Worm (Caenorhabditis elegans) whole organism, young adult: ENCODE measurements around the gene pho-10.

ENCODE experiments used
- B0035.1 ChIP-seq: sonication (generic microtip); optimal IDR thresholded peaks from 2 replicates; lab custom pipeline; 2016; ENCODE audit warnings: missing genetic modification characterization, mild to moderate bottlenecking, missing compliant biosample characterization, missing genotype, missing genetic modification reagents
- B0336.3 ChIP-seq: fragments of 200-800 bp; sonication (Bioruptor generic); IDR thresholded peaks from 2 replicates; pipeline ENCODE4 v1.3.6; 2022; ENCODE audit warnings: missing genetic modification characterization, missing compliant biosample characterization
- C06A6.2 ChIP-seq: fragments of 200-800 bp; sonication (Bioruptor generic); conservative IDR thresholded peaks from 2 replicates; pipeline ENCODE4 v1.3.6; 2022; ENCODE audit warnings: missing genetic modification characterization, missing compliant biosample characterization
- C17E4.6 ChIP-seq: fragments of 200-800 bp; sonication (Bioruptor generic); IDR thresholded peaks from 2 replicates; pipeline ENCODE4 v1.3.6; 2022; ENCODE audit warnings: missing genetic modification reagents, missing genetic modification characterization, missing compliant biosample characterization
- F22D6.2 ChIP-seq: sonication (generic microtip); optimal IDR thresholded peaks from 2 replicates; lab custom pipeline; 2016; ENCODE audit warnings: mild to moderate bottlenecking, missing genetic modification characterization, missing compliant biosample characterization
- Y53G8AR.9 ChIP-seq: fragments of 200-800 bp; sonication (Bioruptor generic); conservative IDR thresholded peaks from 2 replicates; pipeline ENCODE4 v1.3.6; 2022; ENCODE audit warnings: missing genetic modification reagents, missing genetic modification characterization, missing compliant biosample characterization
- Y56A3A.18 ChIP-seq: fragments of 200-800 bp; sonication (Bioruptor generic); IDR thresholded peaks from 2 replicates; pipeline ENCODE4 v1.3.6; 2022; ENCODE audit warnings: missing genetic modification reagents, missing genetic modification characterization, missing compliant biosample characterization
- ZK185.1 ChIP-seq: sonication (generic microtip); optimal IDR thresholded peaks from 2 replicates; lab custom pipeline; 2016; ENCODE audit warnings: mild to moderate bottlenecking, missing genetic modification characterization, missing compliant biosample characterization; ENCODE audit not compliant: poor library complexity, severe bottlenecking
- ama-1 ChIP-seq, 3 experiments: fragments of 150-350 bp in 1 of 3; sonication (generic microtip) in 2 of 3; optimal IDR thresholded peaks; 2 replicates each; lab custom pipeline; 2014 to 2018; ENCODE audit warnings: missing biosample characterization in 2 of 3, missing genetic modification characterization in 2 of 3, missing genetic modification reagents in 2 of 3
- atf-7 ChIP-seq: sonication (generic microtip); optimal IDR thresholded peaks from 2 replicates; lab custom pipeline; 2017; ENCODE audit warnings: mild to moderate bottlenecking, missing genetic modification characterization, missing compliant biosample characterization
- attf-5 ChIP-seq: fragments of 200-800 bp; sonication (Bioruptor generic); optimal IDR thresholded peaks from 2 replicates; lab custom pipeline; 2018; ENCODE audit warnings: mild to moderate bottlenecking, missing genetic modification characterization, missing compliant biosample characterization
- cebp-1 ChIP-seq, 2 experiments: fragments of 200-800 bp in 1 of 2; sonication (Bioruptor generic) in 1 of 2; sonication (generic microtip) in 1 of 2; IDR thresholded peaks in 1 of 2; optimal IDR thresholded peaks in 1 of 2; 2 replicates each; pipeline versions ENCODE4 v1.3.6 to Lab custom; 2017 to 2022; ENCODE audit warnings: missing compliant biosample characterization in 2 of 2, missing genetic modification characterization in 2 of 2, mild to moderate bottlenecking in 1 of 2, missing genetic modification reagents in 1 of 2, moderate library complexity in 1 of 2
- ceh-27 ChIP-seq: fragments of 200-800 bp; sonication (Bioruptor generic); optimal IDR thresholded peaks from 2 replicates; lab custom pipeline; 2018; ENCODE audit warnings: mild to moderate bottlenecking, missing genetic modification characterization, moderate library complexity, missing compliant biosample characterization
- ceh-79 ChIP-seq: sonication (generic microtip); optimal IDR thresholded peaks from 2 replicates; lab custom pipeline; 2017; ENCODE audit warnings: mild to moderate bottlenecking, missing genetic modification characterization, missing compliant biosample characterization
- die-1 ChIP-seq: sonication (generic microtip); optimal IDR thresholded peaks from 2 replicates; lab custom pipeline; 2016; ENCODE audit warnings: missing genotype, mild to moderate bottlenecking, missing genetic modification characterization, missing compliant biosample characterization
- efl-1 ChIP-seq: fragments of 150-350 bp; optimal IDR thresholded peaks from 2 replicates; lab custom pipeline; 2014; ENCODE audit warnings: missing biosample characterization, missing genetic modification reagents, missing genetic modification characterization
- ekl-4 ChIP-seq: fragments of 200-800 bp; sonication (Bioruptor generic); IDR thresholded peaks from 2 replicates; pipeline ENCODE4 v1.3.6; 2022; ENCODE audit warnings: missing genetic modification reagents, missing genetic modification characterization, missing compliant biosample characterization
- hmg-1.2 ChIP-seq: fragments of 200-800 bp; sonication (Bioruptor generic); IDR thresholded peaks from 2 replicates; pipeline ENCODE4 v1.3.6; 2022; ENCODE audit warnings: missing genetic modification reagents, missing genetic modification characterization, missing compliant biosample characterization
- hsf-1 ChIP-seq: fragments of 200-800 bp; sonication (Bioruptor generic); IDR thresholded peaks from 2 replicates; pipeline ENCODE4 v1.3.6; 2022; ENCODE audit warnings: missing genetic modification reagents, missing genetic modification characterization, missing compliant biosample characterization
- let-607 ChIP-seq, 2 experiments: fragments of 200-800 bp in 1 of 2; sonication (Bioruptor generic) in 1 of 2; sonication (generic microtip) in 1 of 2; optimal IDR thresholded peaks; 2 replicates each; lab custom pipeline; 2016 to 2018; ENCODE audit warnings: mild to moderate bottlenecking in 2 of 2, missing compliant biosample characterization in 2 of 2, missing genetic modification characterization in 2 of 2, moderate library complexity in 2 of 2, missing genotype in 1 of 2
- lin-26 ChIP-seq: fragments of 200-800 bp; sonication (Bioruptor generic); IDR thresholded peaks from 2 replicates; pipeline ENCODE4 v1.3.6; 2022; ENCODE audit warnings: missing genetic modification reagents, missing genetic modification characterization, missing compliant biosample characterization
- lin-35 ChIP-seq, 3 experiments: fragments of 150-350 bp in 2 of 3; sonication (generic microtip) in 1 of 3; optimal IDR thresholded peaks; 2 replicates each; lab custom pipeline; 2014 to 2018; ENCODE audit warnings: missing biosample characterization in 3 of 3, missing genetic modification characterization in 3 of 3, missing genetic modification reagents in 3 of 3
- lin-40 ChIP-seq: sonication (generic microtip); optimal IDR thresholded peaks from 2 replicates; lab custom pipeline; 2016; ENCODE audit warnings: missing genetic modification characterization, mild to moderate bottlenecking, missing compliant biosample characterization, missing genotype, missing genetic modification reagents
- lin-54 ChIP-seq: fragments of 200-800 bp; sonication (Bioruptor generic); optimal IDR thresholded peaks from 2 replicates; lab custom pipeline; 2018; ENCODE audit warnings: mild to moderate bottlenecking, missing genetic modification characterization, missing compliant biosample characterization
- lir-1 ChIP-seq: fragments of 200-800 bp; sonication (Bioruptor generic); conservative IDR thresholded peaks from 2 replicates; pipeline ENCODE4 v1.3.6; 2022; ENCODE audit warnings: missing genetic modification reagents, missing genetic modification characterization, missing compliant biosample characterization
- madf-10 ChIP-seq: sonication (generic microtip); optimal IDR thresholded peaks from 2 replicates; lab custom pipeline; 2016; ENCODE audit warnings: mild to moderate bottlenecking, missing genetic modification characterization, missing compliant biosample characterization
- madf-3 ChIP-seq: fragments of 200-800 bp; sonication (Bioruptor generic); IDR thresholded peaks from 2 replicates; pipeline ENCODE4 v1.3.6; 2022; ENCODE audit warnings: missing genetic modification reagents, missing genetic modification characterization, missing compliant biosample characterization
- madf-6 ChIP-seq: fragments of 200-800 bp; sonication (Bioruptor generic); IDR thresholded peaks from 2 replicates; pipeline ENCODE4 v1.3.6; 2022; ENCODE audit warnings: missing genetic modification reagents, missing genetic modification characterization, missing compliant biosample characterization
- mcd-1 ChIP-seq: fragments of 200-800 bp; sonication (Bioruptor generic); IDR thresholded peaks from 2 replicates; pipeline ENCODE4 v1.3.6; 2022; ENCODE audit warnings: missing genetic modification reagents, missing genetic modification characterization, missing compliant biosample characterization
- mel-28 ChIP-seq: sonication (generic microtip); optimal IDR thresholded peaks from 2 replicates; lab custom pipeline; 2016; ENCODE audit warnings: borderline replicate concordance, mild to moderate bottlenecking, missing genetic modification characterization, missing compliant biosample characterization
- nfyb-1 ChIP-seq: fragments of 200-800 bp; sonication (Bioruptor generic); IDR thresholded peaks from 2 replicates; pipeline ENCODE4 v1.3.6; 2022; ENCODE audit warnings: missing genetic modification reagents, missing genetic modification characterization, missing compliant biosample characterization
- nhr-80 ChIP-seq: sonication (generic microtip); optimal IDR thresholded peaks from 2 replicates; lab custom pipeline; 2016; ENCODE audit warnings: missing genetic modification characterization, missing compliant biosample characterization
- nhr-90 ChIP-seq: sonication (generic microtip); optimal IDR thresholded peaks from 2 replicates; lab custom pipeline; 2016; ENCODE audit warnings: missing genotype, mild to moderate bottlenecking, missing genetic modification characterization, missing compliant biosample characterization
- pha-4 ChIP-seq: fragments of 150-350 bp; sonication (generic microtip); optimal IDR thresholded peaks from 2 replicates; lab custom pipeline; 2014; ENCODE audit warnings: missing biosample characterization, missing genetic modification reagents, missing genetic modification characterization
- sdz-38 ChIP-seq: sonication (generic microtip); optimal IDR thresholded peaks from 2 replicates; lab custom pipeline; 2016; ENCODE audit warnings: missing genotype, missing genetic modification characterization, missing compliant biosample characterization
- snpc-1.3 ChIP-seq: sonication (generic microtip); optimal IDR thresholded peaks from 2 replicates; lab custom pipeline; 2017; ENCODE audit warnings: missing genetic modification characterization, mild to moderate bottlenecking, missing compliant biosample characterization, antibody characterized with exemption, moderate library complexity, missing genotype, missing genetic modification reagents; ENCODE audit not compliant: insufficient read depth
- snpc-4 ChIP-seq, 5 experiments: fragments of 150-350 bp in 1 of 5; sonication (generic microtip) in 4 of 5; optimal IDR thresholded peaks; 2 replicates each; lab custom pipeline; 2014 to 2018; ENCODE audit warnings: missing genetic modification characterization in 5 of 5, missing biosample characterization in 3 of 5, antibody characterized with exemption in 2 of 5, mild to moderate bottlenecking in 2 of 5, missing compliant biosample characterization in 2 of 5, missing genotype in 2 of 5, moderate library complexity in 2 of 5, missing genetic modification reagents in 1 of 5
- somi-1 ChIP-seq: fragments of 200-800 bp; sonication (Bioruptor generic); optimal IDR thresholded peaks from 2 replicates; lab custom pipeline; 2018; ENCODE audit warnings: mild to moderate bottlenecking, missing genetic modification characterization, missing compliant biosample characterization
- tbp1 ChIP-seq: fragments of 200-800 bp; sonication (Bioruptor generic); optimal IDR thresholded peaks from 2 replicates; lab custom pipeline; 2018; ENCODE audit warnings: mild to moderate bottlenecking, missing genetic modification characterization, missing compliant biosample characterization
- zfh-2 ChIP-seq: fragments of 200-800 bp; sonication (Bioruptor generic); conservative IDR thresholded peaks from 2 replicates; pipeline ENCODE4 v1.3.6; 2022; ENCODE audit warnings: missing genetic modification reagents, missing genetic modification characterization, missing compliant biosample characterization
- ztf-18 ChIP-seq: sonication (generic microtip); optimal IDR thresholded peaks from 2 replicates; lab custom pipeline; 2016; ENCODE audit warnings: missing genotype, mild to moderate bottlenecking, missing genetic modification characterization, missing compliant biosample characterization
- ztf-22 ChIP-seq: fragments of 200-800 bp; sonication (Bioruptor generic); optimal IDR thresholded peaks from 2 replicates; lab custom pipeline; 2018; ENCODE audit warnings: mild to moderate bottlenecking, missing genetic modification characterization, moderate library complexity, missing compliant biosample characterization
- ztf-26 ChIP-seq: sonication (generic microtip); optimal IDR thresholded peaks from 2 replicates; lab custom pipeline; 2017; ENCODE audit warnings: missing genetic modification characterization, missing compliant biosample characterization

Gene pho-10

ce11 chrII:9938877-9939276 lies 18.5 kb upstream of the pho-10 start, which contains the start of the genes C05C10.7 and C05C10.5 (continued):
- peak; percentile 53 for TF ChIP-seq C17E4.6 (GFP tag; lab: Robert Waterston, UW)
- no peak for TF ChIP-seq cebp-1 (GFP tag; IDR thresholded peaks at IDR 0.05; lab: Robert Waterston, UW)
- no peak for TF ChIP-seq cebp-1 (tag; optimal IDR thresholded peaks at IDR 0.05; lab: Kevin White, UChicago)
- no peak for TF ChIP-seq sdz-38 (tag; lab: Kevin White, UChicago)
- TF ChIP-seq madf-3, result peak; percentile 75
- TF ChIP-seq mcd-1 (GFP tag; lab: Robert Waterston, UW), result peak; percentile 13; the same call in 1 of the 2 replicates
- peak; percentile 97 for TF ChIP-seq efl-1 (GFP tag; lab: Kevin White, UChicago)
- no peak for TF ChIP-seq atf-7
- no peak for TF ChIP-seq lir-1

ce11 chrII:9937611-9938010 lies 17.2 kb upstream of the pho-10 start:
- TF ChIP-seq F22D6.2 (tag; lab: Kevin White, UChicago), result peak; percentile 65
- TF ChIP-seq C06A6.2, result peak; percentile 65; the same call in 1 of the 2 replicates
- TF ChIP-seq ztf-26 (tag; lab: Kevin White, UChicago), result peak; percentile 69
- peak; percentile 81 for TF ChIP-seq nhr-80
- TF ChIP-seq mel-28 (tag; lab: Kevin White, UChicago), result no peak
- peak; percentile 50; the same call in 1 of the 2 replicates for TF ChIP-seq hmg-1.2 (GFP tag; lab: Robert Waterston, UW)
- no peak for TF ChIP-seq hsf-1 (GFP tag; lab: Robert Waterston, UW)
- TF ChIP-seq snpc-4 (GFP tag; optimal IDR thresholded peaks at IDR 0.05; lab: Kevin White, UChicago), result no peak
- TF ChIP-seq snpc-4 (tag; optimal IDR thresholded peaks at IDR 0.05; lab: Kevin White, UChicago), result peak in 2 of 4 experiments; percentile 19 to 38
- no peak for TF ChIP-seq snpc-1.3 (tag; lab: Kevin White, UChicago)
- TF ChIP-seq mcd-1 (GFP tag; lab: Robert Waterston, UW), result peak; percentile 47; the same call in 1 of the 2 replicates
- TF ChIP-seq ZK185.1 (tag; lab: Kevin White, UChicago), result peak; percentile 34
- TF ChIP-seq tbp1 (GFP tag; lab: Kevin White, UChicago), result peak; percentile 38
- peak; percentile 67 for TF ChIP-seq attf-5 (GFP tag; lab: Kevin White, UChicago)
- TF ChIP-seq let-607 (tag; optimal IDR thresholded peaks at IDR 0.05; lab: Kevin White, UChicago), result peak; percentile 13 to 26
- TF ChIP-seq B0336.3 (GFP tag; lab: Robert Waterston, UW), result peak; percentile 49
- peak; percentile 40 for TF ChIP-seq lin-54
- TF ChIP-seq ceh-79 (tag; lab: Kevin White, UChicago), result no peak
- peak; percentile 6 for TF ChIP-seq ztf-18 (tag; lab: Kevin White, UChicago)
- no peak for TF ChIP-seq cebp-1 (GFP tag; IDR thresholded peaks at IDR 0.05; lab: Robert Waterston, UW)
- TF ChIP-seq cebp-1 (tag; optimal IDR thresholded peaks at IDR 0.05; lab: Kevin White, UChicago), result peak; percentile 55
- peak; percentile 28 for TF ChIP-seq nhr-90 (tag; lab: Kevin White, UChicago)
- 0 out of 2 replicates have a peak, but pooled peaks have one; percentile 26 for TF ChIP-seq Y53G8AR.9 (GFP tag; lab: Robert Waterston, UW)
- peak; percentile 90 for TF ChIP-seq ama-1 (optimal IDR thresholded peaks at IDR 0.05; lab: Kevin White, UChicago)
- no peak for TF ChIP-seq ama-1 (GFP tag; optimal IDR thresholded peaks at IDR 0.05; lab: Kevin White, UChicago)
- TF ChIP-seq lin-26, result peak; percentile 14; the same call in 1 of the 2 replicates
- TF ChIP-seq madf-10 (tag; lab: Kevin White, UChicago), result peak; percentile 34
- TF ChIP-seq die-1, result peak; percentile 32
- TF ChIP-seq lin-35 (GFP tag; optimal IDR thresholded peaks at IDR 0.05; lab: Kevin White, UChicago), result peak in 1 of 3 experiments; percentile 25
- no peak for TF ChIP-seq B0035.1
- TF ChIP-seq ekl-4 (GFP tag; lab: Robert Waterston, UW), result 0 out of 2 replicates have a peak, but pooled peaks have one; percentile 19
- TF ChIP-seq madf-6 (GFP tag; lab: Robert Waterston, UW), result 0 out of 2 replicates have a peak, but pooled peaks have one; percentile 7
- TF ChIP-seq Y56A3A.18 (GFP tag; lab: Robert Waterston, UW), result no peak
- TF ChIP-seq zfh-2 (GFP tag; lab: Robert Waterston, UW), result no peak
- TF ChIP-seq somi-1 (GFP tag; lab: Kevin White, UChicago), result peak; percentile 78
- 0 out of 2 replicates have a peak, but pooled peaks have one; percentile 9 for TF ChIP-seq lir-1
- TF ChIP-seq pha-4 (tag; lab: Kevin White, UChicago), result peak; percentile 40
- no peak for TF ChIP-seq ztf-22 (GFP tag; lab: Kevin White, UChicago)
- 0 out of 2 replicates have a peak, but pooled peaks have one; percentile 12 for TF ChIP-seq nfyb-1 (GFP tag; lab: Robert Waterston, UW)
- peak; percentile 73 for TF ChIP-seq lin-40 (tag; lab: Kevin White, UChicago)
- TF ChIP-seq C17E4.6 (GFP tag; lab: Robert Waterston, UW), result 0 out of 2 replicates have a peak, but pooled peaks have one; percentile 9
- TF ChIP-seq ceh-27, result peak; percentile 3
